Worm (Caenorhabditis elegans) whole organism, early embryonic: ENCODE data around the gene nkb-2.

Experiments used
- B0310.2 ChIP-seq: sonication (generic microtip); optimal IDR thresholded peaks from 2 replicates; lab custom pipeline; 2016; ENCODE audit warnings: mild to moderate bottlenecking, missing genetic modification characterization, missing compliant biosample characterization
- F13C5.2 ChIP-seq: sonication (generic microtip); optimal IDR thresholded peaks from 2 replicates; lab custom pipeline; 2017; ENCODE audit warnings: mild to moderate bottlenecking, missing genetic modification characterization, inconsistent platforms, missing compliant biosample characterization
- aly-1 ChIP-seq: sonication (generic microtip); optimal IDR thresholded peaks from 2 replicates; lab custom pipeline; 2016; ENCODE audit warnings: missing genetic modification characterization, missing compliant biosample characterization
- ama-1 ChIP-seq: fragments of 150-350 bp; optimal IDR thresholded peaks from 2 replicates; lab custom pipeline; 2014
- ceh-13 ChIP-seq: fragments of 200-800 bp; sonication (Bioruptor generic); optimal IDR thresholded peaks from 2 replicates; lab custom pipeline; 2018; ENCODE audit warnings: mild to moderate bottlenecking, missing genetic modification characterization, missing compliant biosample characterization
- ceh-36 ChIP-seq: sonication (generic microtip); optimal IDR thresholded peaks from 2 replicates; lab custom pipeline; 2016; ENCODE audit warnings: missing genetic modification characterization, inconsistent platforms, missing compliant biosample characterization
- ets-7 ChIP-seq: sonication (generic microtip); optimal IDR thresholded peaks from 2 replicates; lab custom pipeline; 2016; ENCODE audit warnings: missing genotype, missing genetic modification characterization, missing compliant biosample characterization
- flt-1 ChIP-seq: fragments of 200-800 bp; sonication (Bioruptor generic); IDR thresholded peaks from 2 replicates; pipeline ENCODE4 v1.3.6; 2022; ENCODE audit warnings: missing genetic modification characterization, missing compliant biosample characterization
- hmbx-1 ChIP-seq: sonication (generic microtip); optimal IDR thresholded peaks from 2 replicates; lab custom pipeline; 2016; ENCODE audit warnings: mild to moderate bottlenecking, missing genetic modification characterization, missing compliant biosample characterization
- hmg-4 ChIP-seq: fragments of 200-800 bp; sonication (Bioruptor generic); optimal IDR thresholded peaks from 2 replicates; lab custom pipeline; 2018; ENCODE audit warnings: mild to moderate bottlenecking, missing genetic modification characterization, missing compliant biosample characterization
- hnd-1 ChIP-seq: sonication (generic microtip); optimal IDR thresholded peaks from 2 replicates; lab custom pipeline; 2016; ENCODE audit warnings: missing genetic modification characterization, missing compliant biosample characterization
- pes-1 ChIP-seq: fragments of 200-800 bp; sonication (Bioruptor generic); IDR thresholded peaks from 2 replicates; pipeline ENCODE4 v1.3.6; 2022; ENCODE audit warnings: missing genetic modification reagents, missing genetic modification characterization, missing compliant biosample characterization
- scrt-1 ChIP-seq: fragments of 200-800 bp; sonication (Bioruptor generic); IDR thresholded peaks from 2 replicates; pipeline ENCODE4 v1.3.6; 2022; ENCODE audit warnings: missing genetic modification characterization, missing compliant biosample characterization
- sea-1 ChIP-seq: fragments of 200-800 bp; sonication (Bioruptor generic); conservative IDR thresholded peaks from 2 replicates; pipeline ENCODE4 v1.3.6; 2022; ENCODE audit warnings: missing genetic modification characterization, missing compliant biosample characterization
- tbx-11 ChIP-seq: fragments of 200-800 bp; sonication (Bioruptor generic); IDR thresholded peaks from 2 replicates; pipeline ENCODE4 v1.3.6; 2022; ENCODE audit warnings: missing genetic modification characterization, missing compliant biosample characterization
- tbx-37 ChIP-seq: fragments of 200-800 bp; sonication (Bioruptor generic); conservative IDR thresholded peaks from 2 replicates; pipeline ENCODE4 v1.3.6; 2022; ENCODE audit warnings: missing genetic modification reagents, missing genetic modification characterization, missing compliant biosample characterization
- tra-4 ChIP-seq: sonication (generic microtip); optimal IDR thresholded peaks from 2 replicates; lab custom pipeline; 2017; ENCODE audit warnings: missing genetic modification characterization, missing compliant biosample characterization

The nkb-2 gene

DNA sequence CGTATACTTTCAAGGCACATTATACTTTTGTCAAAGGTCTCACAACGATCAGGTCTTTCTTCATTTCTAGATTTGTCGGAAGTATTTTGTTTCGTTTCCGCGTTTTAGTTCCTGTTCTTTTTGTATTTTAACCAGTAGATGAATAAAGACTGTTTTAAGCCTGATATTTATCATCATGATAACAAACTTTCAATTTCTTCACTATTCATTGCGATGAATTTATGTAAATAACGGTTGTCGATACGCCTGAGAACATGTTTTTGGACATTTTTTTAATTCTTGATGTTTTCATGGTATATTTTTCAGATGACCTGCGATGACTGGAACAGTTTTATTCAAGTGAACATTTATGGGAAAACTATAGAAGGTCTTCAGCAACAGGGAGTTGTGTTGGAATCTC, 32.3 kb upstream of the nkb-2 start, which contains the start of gene zim-3:
TSS of gene zim-3 (plus strand) at position 301 of the 400 bp plus-strand sequence.
- no peak for TF ChIP-seq hmbx-1
- TF ChIP-seq sea-1 (GFP tag; lab: Robert Waterston, UW) = no peak
- no peak for TF ChIP-seq F13C5.2 (tag; lab: Kevin White, UChicago)
- no peak for TF ChIP-seq ama-1 (lab: Kevin White, UChicago)
- no peak for TF ChIP-seq hmg-4 (GFP tag; lab: Kevin White, UChicago)
- TF ChIP-seq ceh-36 (tag; lab: Kevin White, UChicago) = no peak
- TF ChIP-seq tbx-11 (GFP tag; lab: Robert Waterston, UW) = no peak
- TF ChIP-seq ets-7 = no peak
- no peak for TF ChIP-seq flt-1 (GFP tag; lab: Robert Waterston, UW)
- TF ChIP-seq hnd-1 (tag; lab: Kevin White, UChicago) = no peak
- no peak for TF ChIP-seq B0310.2 (tag; lab: Kevin White, UChicago)
- TF ChIP-seq tra-4 = no peak
- no peak for TF ChIP-seq ceh-13 (GFP tag; lab: Kevin White, UChicago)
- TF ChIP-seq pes-1 (GFP tag; lab: Robert Waterston, UW) = no peak

DNA sequence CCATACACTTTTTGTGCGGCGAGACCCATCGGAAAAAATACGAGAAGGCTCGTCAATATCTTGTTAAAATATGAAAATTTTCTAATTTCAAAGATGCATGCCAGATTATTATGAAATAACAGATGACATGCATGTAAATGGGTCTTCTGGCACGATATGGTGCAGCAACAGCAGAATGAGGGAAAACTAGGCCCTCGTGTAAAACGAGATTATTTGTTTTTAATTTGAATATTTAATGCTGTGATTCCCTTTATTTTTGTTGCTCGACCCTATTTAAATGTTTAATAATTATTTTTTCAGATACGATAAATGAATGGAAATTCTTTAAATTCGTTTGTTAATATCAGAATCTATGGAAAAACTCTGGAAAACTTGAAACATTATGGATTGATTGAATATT, 29.1 kb upstream of the nkb-2 start, which contains the start of gene him-8:
TSS of gene him-8 (plus strand) at position 301 of the 400 bp plus-strand sequence.
- TF ChIP-seq sea-1 (GFP tag; lab: Robert Waterston, UW) (no peak), tbx-37 (GFP tag; lab: Robert Waterston, UW) (no peak), scrt-1 (no peak), ets-7 (no peak), aly-1 (no peak), ama-1 (lab: Kevin White, UChicago) (no peak), ceh-13 (GFP tag; lab: Kevin White, UChicago) (no peak), hmg-4 (GFP tag; lab: Kevin White, UChicago) (no peak), hmbx-1 (no peak), ceh-36 (tag; lab: Kevin White, UChicago) (no peak), F13C5.2 (tag; lab: Kevin White, UChicago) (no peak), flt-1 (GFP tag; lab: Robert Waterston, UW) (no peak), pes-1 (GFP tag; lab: Robert Waterston, UW) (no peak), hnd-1 (tag; lab: Kevin White, UChicago) (no peak), B0310.2 (tag; lab: Kevin White, UChicago) (no peak), tbx-11 (GFP tag; lab: Robert Waterston, UW) (no peak)

DNA sequence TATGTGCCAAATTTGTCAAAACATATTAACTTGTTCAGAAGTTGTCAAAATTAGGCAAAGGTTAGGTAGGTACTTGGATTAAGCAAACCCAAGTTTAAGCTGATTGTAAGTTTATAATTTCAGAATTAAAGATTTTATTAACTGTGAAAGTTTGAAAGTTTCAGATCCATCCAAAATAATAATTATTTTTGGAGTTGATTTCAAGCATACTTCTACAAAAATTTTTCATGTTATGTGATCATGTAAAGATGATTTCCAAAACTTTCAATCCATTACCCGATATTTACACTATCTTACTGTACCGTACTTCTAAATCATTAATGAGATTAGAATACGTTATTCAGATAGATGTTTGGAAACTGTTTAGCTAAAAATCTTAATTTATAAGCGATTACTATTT, 26.1 kb upstream of the nkb-2 start:
- TF ChIP-seq hnd-1 (tag; lab: Kevin White, UChicago) = no peak
- no peak for TF ChIP-seq ceh-13 (GFP tag; lab: Kevin White, UChicago)
- TF ChIP-seq F13C5.2 (tag; lab: Kevin White, UChicago) = no peak
- no peak for TF ChIP-seq ama-1 (lab: Kevin White, UChicago)
- TF ChIP-seq B0310.2 (tag; lab: Kevin White, UChicago) = no peak
- TF ChIP-seq hmbx-1 = no peak
- TF ChIP-seq sea-1 (GFP tag; lab: Robert Waterston, UW) = no peak
- no peak for TF ChIP-seq tra-4
- no peak for TF ChIP-seq scrt-1
- TF ChIP-seq flt-1 (GFP tag; lab: Robert Waterston, UW) = no peak
- no peak for TF ChIP-seq ceh-36 (tag; lab: Kevin White, UChicago)
- TF ChIP-seq ets-7 = no peak
- no peak for TF ChIP-seq tbx-11 (GFP tag; lab: Robert Waterston, UW)
- TF ChIP-seq hmg-4 (GFP tag; lab: Kevin White, UChicago) = no peak

DNA sequence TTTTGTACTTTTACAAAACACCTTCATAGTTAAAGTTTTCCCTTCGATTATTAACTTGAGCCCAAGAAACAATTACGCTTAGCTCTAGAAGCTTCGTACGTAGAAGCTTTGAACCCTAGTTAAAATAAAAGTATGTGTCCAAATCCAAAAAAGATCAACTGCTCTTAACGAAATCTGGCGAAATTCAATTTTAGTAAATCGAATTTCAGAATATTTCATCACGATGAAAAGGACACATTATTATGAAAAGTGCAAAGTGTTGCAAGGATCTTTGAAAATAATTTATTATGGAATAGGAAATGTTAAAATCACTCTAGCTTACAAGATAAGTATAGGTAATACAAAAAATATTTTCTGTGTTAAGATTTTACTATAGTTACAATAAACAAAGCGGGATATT, 25.4 kb upstream of the nkb-2 start:
- TF ChIP-seq pes-1 (GFP tag; lab: Robert Waterston, UW) (no peak), B0310.2 (tag; lab: Kevin White, UChicago) (no peak), sea-1 (GFP tag; lab: Robert Waterston, UW) (no peak), ceh-36 (tag; lab: Kevin White, UChicago) (no peak), flt-1 (GFP tag; lab: Robert Waterston, UW) (no peak), tbx-37 (GFP tag; lab: Robert Waterston, UW) (no peak), hmg-4 (GFP tag; lab: Kevin White, UChicago) (no peak), tra-4 (no peak), aly-1 (no peak), ama-1 (lab: Kevin White, UChicago) (no peak), tbx-11 (GFP tag; lab: Robert Waterston, UW) (no peak), ets-7 (no peak), ceh-13 (GFP tag; lab: Kevin White, UChicago) (no peak), F13C5.2 (tag; lab: Kevin White, UChicago) (no peak), hmbx-1 (no peak), scrt-1 (no peak)

DNA sequence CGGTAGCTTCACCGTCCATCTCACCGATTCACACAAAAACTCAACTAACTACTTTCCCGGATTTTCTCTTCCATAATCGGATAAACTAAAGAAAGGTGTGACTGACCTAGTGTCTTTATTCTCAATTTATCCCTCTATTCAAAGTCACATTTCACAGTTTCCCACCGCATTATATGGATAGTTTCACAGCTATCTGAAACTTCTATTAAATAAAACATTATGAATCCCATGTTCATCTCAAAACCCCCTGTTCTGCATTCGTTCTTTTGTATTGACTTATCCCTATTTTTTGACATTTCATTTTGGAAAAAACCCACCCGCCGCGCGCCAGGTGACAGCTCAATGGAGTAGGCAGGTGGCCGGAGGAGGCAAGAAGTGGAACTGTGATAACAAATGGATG, 22.9 kb upstream of the nkb-2 start:
- TF ChIP-seq hnd-1 (tag; lab: Kevin White, UChicago) (no peak), ceh-13 (GFP tag; lab: Kevin White, UChicago) (no peak), tra-4 (no peak), flt-1 (GFP tag; lab: Robert Waterston, UW) (no peak), tbx-37 (GFP tag; lab: Robert Waterston, UW) (no peak), hmg-4 (GFP tag; lab: Kevin White, UChicago) (no peak), ets-7 (no peak), sea-1 (GFP tag; lab: Robert Waterston, UW) (no peak), ceh-36 (tag; lab: Kevin White, UChicago) (no peak), F13C5.2 (tag; lab: Kevin White, UChicago) (no peak)

DNA sequence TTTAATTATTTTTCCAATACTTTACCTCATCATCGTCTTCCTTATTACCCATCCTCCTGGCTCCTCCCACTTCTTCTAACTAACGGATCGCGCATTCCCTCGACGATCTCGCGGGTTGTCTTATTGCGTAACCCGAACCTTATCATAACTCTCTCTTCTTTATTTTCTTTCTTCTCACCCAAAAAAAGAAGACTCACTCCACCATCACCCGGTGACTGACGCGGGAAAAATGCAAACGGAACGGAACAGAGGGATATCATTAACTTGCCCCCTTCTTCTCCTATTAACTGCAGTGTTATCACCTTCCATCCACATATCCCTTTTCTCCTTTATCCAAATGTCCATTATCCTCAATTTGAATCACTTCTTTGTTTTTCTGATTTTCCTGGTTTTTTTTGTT, 20.7 kb upstream of the nkb-2 start:
- TF ChIP-seq tbx-37 (GFP tag; lab: Robert Waterston, UW) (no peak), F13C5.2 (tag; lab: Kevin White, UChicago) (no peak), hmbx-1 (no peak), ceh-36 (tag; lab: Kevin White, UChicago) (no peak), ceh-13 (GFP tag; lab: Kevin White, UChicago) (no peak), pes-1 (GFP tag; lab: Robert Waterston, UW) (no peak), tbx-11 (GFP tag; lab: Robert Waterston, UW) (no peak), ama-1 (lab: Kevin White, UChicago) (no peak), aly-1 (no peak)

DNA sequence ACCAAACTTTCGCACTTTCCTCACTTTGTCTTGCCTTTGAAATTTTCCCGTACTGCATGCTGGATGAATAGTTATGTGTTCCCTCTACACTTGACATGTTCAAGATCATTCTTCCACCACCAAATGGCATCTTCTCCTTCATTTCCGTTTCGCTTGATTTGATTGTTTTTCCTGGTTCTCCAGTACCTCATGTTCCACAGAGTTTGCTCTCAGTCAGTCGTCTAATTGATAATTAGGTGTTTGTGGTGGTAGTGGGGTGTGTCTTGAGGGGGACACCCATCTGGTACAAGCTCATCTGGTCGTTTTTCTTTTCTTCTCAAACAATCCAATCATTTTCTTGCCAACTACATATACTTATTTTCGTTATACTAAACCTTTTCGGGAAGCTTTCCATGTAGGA, 19.7 kb upstream of the nkb-2 start:
- TF ChIP-seq ama-1 (lab: Kevin White, UChicago) (no peak), hmbx-1 (no peak), B0310.2 (tag; lab: Kevin White, UChicago) (no peak), hnd-1 (tag; lab: Kevin White, UChicago) (no peak), tbx-11 (GFP tag; lab: Robert Waterston, UW) (no peak), ets-7 (no peak), sea-1 (GFP tag; lab: Robert Waterston, UW) (no peak), hmg-4 (GFP tag; lab: Kevin White, UChicago) (no peak), ceh-36 (tag; lab: Kevin White, UChicago) (no peak)
